Worm (Caenorhabditis elegans) whole organism, L4 larva: Measurements from ENCODE around the gene Y59H11AR.10.

Experiments used
- F10B5.3 ChIP-seq: sonication (generic microtip); optimal IDR thresholded peaks from 2 replicates; lab custom pipeline; 2016; ENCODE audit warnings: mild to moderate bottlenecking, missing genetic modification characterization, missing compliant biosample characterization
- F26F4.8 ChIP-seq: fragments of 200-800 bp; sonication (Bioruptor generic); conservative IDR thresholded peaks from 2 replicates; pipeline ENCODE4 v1.3.6; 2022; ENCODE audit warnings: missing genetic modification characterization, missing compliant biosample characterization
- F44E2.7 ChIP-seq: fragments of 200-800 bp; sonication (Bioruptor generic); IDR thresholded peaks from 2 replicates; pipeline ENCODE4 v2.1.2; 2022; ENCODE audit warnings: missing genetic modification characterization, missing compliant biosample characterization
- T26A8.4 ChIP-seq: fragments of 200-800 bp; sonication (Bioruptor generic); IDR thresholded peaks from 2 replicates; pipeline ENCODE4 v1.3.6; 2022; ENCODE audit warnings: missing genetic modification characterization, missing compliant biosample characterization
- dpl-1 ChIP-seq: fragments of 150-350 bp; optimal IDR thresholded peaks from 2 replicates; lab custom pipeline; 2014; ENCODE audit warnings: missing biosample characterization, missing genetic modification reagents, missing genetic modification characterization
- mep-1 ChIP-seq: fragments of 150-350 bp; sonication (generic microtip); optimal IDR thresholded peaks from 3 replicates; lab custom pipeline; 2014; ENCODE audit warnings: missing biosample characterization, missing genetic modification characterization
- nhr-11 ChIP-seq: fragments of 150-350 bp; optimal IDR thresholded peaks from 2 replicates; lab custom pipeline; 2014; ENCODE audit warnings: missing biosample characterization, missing genetic modification characterization
- nhr-48 ChIP-seq: sonication (generic microtip); optimal IDR thresholded peaks from 2 replicates; lab custom pipeline; 2016; ENCODE audit warnings: mild to moderate bottlenecking, missing genetic modification characterization, missing compliant biosample characterization
- set-16 ChIP-seq: fragments of 200-800 bp; sonication (Bioruptor generic); IDR thresholded peaks from 2 replicates; pipeline ENCODE4 v1.3.6; 2022; ENCODE audit warnings: missing genetic modification reagents, missing genetic modification characterization, missing compliant biosample characterization
- ztf-11 ChIP-seq: fragments of 150-350 bp; optimal IDR thresholded peaks from 2 replicates; lab custom pipeline; 2014; ENCODE audit warnings: missing biosample characterization, missing genetic modification characterization

- TF ChIP-seq F26F4.8 (GFP tag; lab: Robert Waterston, UW) (no peak), set-16 (GFP tag; lab: Robert Waterston, UW) (no peak), F44E2.7 (GFP tag; lab: Robert Waterston, UW) (no peak), nhr-11 (tag; lab: Kevin White, UChicago) (no peak), F10B5.3 (no peak), T26A8.4 (GFP tag; lab: Robert Waterston, UW) (no peak), nhr-48 (no peak), dpl-1 (GFP tag; lab: Kevin White, UChicago) (no peak), ztf-11 (no peak), mep-1 (tag; lab: Kevin White, UChicago) (no peak)
Observed at ce11 chrIV:8600712-8601330, 2.2 kb upstream of the Y59H11AR.10 start, which contains the start of gene Y59H11AR.4.
